Fruit fly (Drosophila melanogaster): ENCODE data around the gene Syn.

Syn gene

DNA sequence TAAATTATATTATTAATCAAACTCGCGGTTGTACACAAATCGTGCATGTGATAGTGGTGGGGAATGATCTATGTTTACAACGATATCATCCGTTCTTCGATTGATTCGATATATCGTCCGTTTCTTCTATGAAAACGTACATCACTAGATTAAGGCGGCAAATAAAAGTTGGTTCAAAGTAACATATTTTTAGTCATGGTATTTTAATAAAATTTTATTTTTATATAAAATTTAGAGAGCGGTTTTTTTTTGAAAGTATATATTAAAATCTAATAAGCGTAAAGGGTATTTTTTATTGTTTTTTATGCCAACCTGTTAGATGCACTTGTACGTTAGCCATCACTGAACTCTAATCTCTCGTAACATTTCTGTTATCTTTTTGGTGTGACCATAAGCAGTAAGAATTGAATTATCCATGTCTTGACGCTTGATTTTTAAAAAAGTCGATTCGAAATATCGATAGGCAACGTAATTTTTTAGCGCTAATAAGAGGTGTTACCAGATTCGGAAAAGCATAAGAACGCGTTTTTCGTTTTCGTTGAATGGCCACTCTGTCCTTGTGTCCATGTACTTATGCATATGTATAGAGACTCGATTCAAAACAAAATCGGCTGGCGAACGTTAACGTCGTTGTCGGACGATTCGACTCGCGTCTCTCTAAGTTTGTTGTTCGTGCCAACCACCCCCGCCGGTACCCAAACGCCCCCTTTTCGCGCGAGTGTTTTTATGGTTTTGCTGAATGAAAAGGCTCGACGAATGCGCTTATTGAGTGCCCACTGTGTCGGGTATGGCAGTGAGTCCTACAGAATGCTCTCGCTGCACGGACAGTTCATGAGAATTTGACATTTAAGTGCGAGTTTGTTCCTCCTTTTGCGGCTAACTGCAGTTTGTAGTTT is 46.1 kb upstream of the Syn start, which contains the start of the genes TAF1B and Invadolysin (continued):
- peak; percentile 96 for TF ChIP-seq CG9797 (GFP tag; optimal IDR thresholded peaks at IDR 0.05)
- TF ChIP-seq ase (GFP tag; IDR thresholded peaks at IDR 0.05) = no peak; the same call in 2 of the 3 replicates
- peak; percentile 65 for TF ChIP-seq CG15514 (GFP tag; optimal IDR thresholded peaks at IDR 0.05)
- TF ChIP-seq Scr (GFP tag; IDR thresholded peaks at IDR 0.05; ENCODE audit: partially characterized antibody) = peak; percentile 93
- no peak for TF ChIP-seq ac (GFP tag; optimal IDR thresholded peaks at IDR 0.05)
- peak; percentile 94 for TF ChIP-seq hbn (GFP tag; IDR thresholded peaks at IDR 0.05; ENCODE audit: partially characterized antibody)
- TF ChIP-seq tna (GFP tag; IDR thresholded peaks at IDR 0.05; ENCODE audit: partially characterized antibody) = peak; percentile 80
- TF ChIP-seq CG33213 (GFP tag; optimal IDR thresholded peaks at IDR 0.05) = peak; percentile 79
- TF ChIP-seq ash1 (GFP tag; optimal IDR thresholded peaks at IDR 0.05) = no peak
- TF ChIP-seq emc (GFP tag; optimal IDR thresholded peaks at IDR 0.05) = no peak
- TF ChIP-seq usp (GFP tag; optimal IDR thresholded peaks at IDR 0.05) = no peak
- peak; percentile 38 for TF ChIP-seq Sin3A (optimal IDR thresholded peaks at IDR 0.05)
- no peak for TF ChIP-seq HHEX (GFP tag; optimal IDR thresholded peaks at IDR 0.05)
- TF ChIP-seq Nf-YA (GFP tag; IDR thresholded peaks at IDR 0.05) = no peak
- TF ChIP-seq trh (GFP tag; optimal IDR thresholded peaks at IDR 0.05) = peak; percentile 43
- TF ChIP-seq CG7372 (GFP tag; IDR thresholded peaks at IDR 0.05) = 0 out of 2 replicates have a peak, but pooled peaks have one; percentile 29
- TF ChIP-seq CHES-1-like (GFP tag; optimal IDR thresholded peaks at IDR 0.05) = no peak
- TF ChIP-seq CG34376 (GFP tag; optimal IDR thresholded peaks at IDR 0.05) = peak; percentile 5
- TF ChIP-seq Awh (GFP tag; IDR thresholded peaks at IDR 0.05) = no peak
- peak; percentile 57; the same call in 1 of the 2 replicates for TF ChIP-seq CG31441 (GFP tag; IDR thresholded peaks at IDR 0.05)
- peak; percentile 65 for TF ChIP-seq grn (GFP tag; optimal IDR thresholded peaks at IDR 0.05)
- TF ChIP-seq gcm2 (GFP tag; optimal IDR thresholded peaks at IDR 0.05) = no peak
- no peak for TF ChIP-seq CkIIα-i1 (GFP tag; IDR thresholded peaks at IDR 0.05)
- 0 out of 2 replicates have a peak, but pooled peaks have one; percentile 5 for TF ChIP-seq Adf1 (GFP tag; IDR thresholded peaks at IDR 0.05)
- peak; percentile 35 for TF ChIP-seq wek (GFP tag; optimal IDR thresholded peaks at IDR 0.05)
- TF ChIP-seq Sox100B (GFP tag; optimal IDR thresholded peaks at IDR 0.05) = peak; percentile 40
- no peak for TF ChIP-seq peb (GFP tag; IDR thresholded peaks at IDR 0.05)
- TF ChIP-seq jumu (GFP tag; optimal IDR thresholded peaks at IDR 0.05) = no peak
- no peak for TF ChIP-seq h (optimal IDR thresholded peaks at IDR 0.05)
- no peak for TF ChIP-seq al (GFP tag; IDR thresholded peaks at IDR 0.05)
- TF ChIP-seq chif (GFP tag; optimal IDR thresholded peaks at IDR 0.05) = peak in 1 of 2 experiments; percentile 45
- no peak for TF ChIP-seq CG10959 (GFP tag; IDR thresholded peaks at IDR 0.05)
- peak; percentile 61 for TF ChIP-seq CG8924 (tag; optimal IDR thresholded peaks at IDR 0.05)
- peak; percentile 53 for TF ChIP-seq nerfin-2 (GFP tag; IDR thresholded peaks at IDR 0.05; ENCODE audit: partially characterized antibody)
- peak; percentile 92 for TF ChIP-seq CG3995 (GFP tag; optimal IDR thresholded peaks at IDR 0.05)
- TF ChIP-seq C15 (GFP tag; IDR thresholded peaks at IDR 0.05) = no peak
- TF ChIP-seq CG15073 (GFP tag; optimal IDR thresholded peaks at IDR 0.05) = no peak
- no peak for TF ChIP-seq CG11093 (GFP tag; IDR thresholded peaks at IDR 0.05)
- no peak for TF ChIP-seq tll (GFP tag; optimal IDR thresholded peaks at IDR 0.05)
- TF ChIP-seq MTF-1 (GFP tag; optimal IDR thresholded peaks at IDR 0.05; ENCODE audit: borderline replicate concordance) = no peak
- TF ChIP-seq Sox102F (GFP tag; optimal IDR thresholded peaks at IDR 0.05) = peak; percentile 60
- TF ChIP-seq CG34224 (GFP tag; IDR thresholded peaks at IDR 0.05; ENCODE audit: partially characterized antibody) = peak; percentile 91
- no peak for TF ChIP-seq CG7786 (GFP tag; optimal IDR thresholded peaks at IDR 0.05)
- TF ChIP-seq CG30403 (GFP tag; optimal IDR thresholded peaks at IDR 0.05) = peak; percentile 63
- peak; percentile 36 to 75 for TF ChIP-seq Pdp1 (GFP tag; optimal IDR thresholded peaks at IDR 0.05)
- peak; percentile 69 for TF ChIP-seq nmo (GFP tag; optimal IDR thresholded peaks at IDR 0.05)
- TF ChIP-seq CG7745 (tag; optimal IDR thresholded peaks at IDR 0.05) = no peak
- no peak for TF ChIP-seq slou (GFP tag; optimal IDR thresholded peaks at IDR 0.05)
- TF ChIP-seq nau (GFP tag; optimal IDR thresholded peaks at IDR 0.05) = no peak

Data from whole organism, embryonic.